Fruit fly (Drosophila melanogaster): ENCODE data around the gene CG3528.

DNA sequence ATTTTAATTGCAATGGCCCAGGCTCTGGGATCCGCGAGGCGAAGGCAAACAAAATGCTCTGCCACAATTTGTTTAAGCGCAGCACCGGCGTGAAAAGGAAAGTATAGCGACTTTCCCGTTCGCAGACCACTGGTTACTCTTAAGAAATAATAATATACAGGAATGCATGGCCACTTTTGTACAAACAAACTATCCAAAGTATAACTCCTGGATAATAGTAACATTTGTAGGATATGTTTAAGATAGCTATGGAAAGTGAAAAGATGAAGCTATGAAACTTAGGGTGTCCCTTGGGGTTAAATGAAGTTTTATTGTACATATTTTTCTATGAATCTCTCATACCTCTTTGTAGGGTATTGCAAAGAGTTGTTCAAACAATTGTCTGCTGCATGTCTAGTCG lies 39.5 kb downstream of the CG3528 start:
- TF ChIP-seq usp (GFP tag; optimal IDR thresholded peaks at IDR 0.05), result no peak
- TF ChIP-seq psq (optimal IDR thresholded peaks at IDR 0.05), result no peak
- no peak for TF ChIP-seq CG8478 (optimal IDR thresholded peaks at IDR 0.05)
- TF ChIP-seq pan (optimal IDR thresholded peaks at IDR 0.05), result no peak
- TF ChIP-seq EcR (GFP tag; optimal IDR thresholded peaks at IDR 0.05), result no peak
- no peak for TF ChIP-seq Dll (optimal IDR thresholded peaks at IDR 0.05)

Data from whole organism.